Fruit fly (Drosophila melanogaster): Measurements from ENCODE around the gene Six4.

Six4 gene

dm6 chr3L:20817927-20818326 is 25.4 kb upstream of the Six4 start, which contains the start of gene Mst77F (continued):
- TF ChIP-seq H15 (GFP tag; IDR thresholded peaks at IDR 0.05) (no peak), wdn (GFP tag; IDR thresholded peaks at IDR 0.05) (no peak), dmrt99B (tag; optimal IDR thresholded peaks at IDR 0.05) (no peak), CG11247 (GFP tag; IDR thresholded peaks at IDR 0.05) (no peak), CG8281 (tag; optimal IDR thresholded peaks at IDR 0.05) (no peak)

- TF ChIP-seq Pdp1 (GFP tag; optimal IDR thresholded peaks at IDR 0.05) (peak in 1 of 2 experiments; percentile 77), sens (GFP tag) (peak; percentile 30), CG17829 (tag; optimal IDR thresholded peaks at IDR 0.05) (peak; percentile 22), CG10147 (GFP tag; optimal IDR thresholded peaks at IDR 0.05) (no peak), CG34376 (GFP tag; optimal IDR thresholded peaks at IDR 0.05) (peak; percentile 32), dpn (GFP tag; optimal IDR thresholded peaks at IDR 0.05) (peak in 1 of 2 experiments; percentile 2), CG15514 (GFP tag; optimal IDR thresholded peaks at IDR 0.05) (peak; percentile 50), CG2120 (GFP tag; optimal IDR thresholded peaks at IDR 0.05) (peak; percentile 23), CG18011 (GFP tag; optimal IDR thresholded peaks at IDR 0.05) (peak; percentile 1), her (GFP tag; optimal IDR thresholded peaks at IDR 0.05) (peak; percentile 24), CG4617 (GFP tag; optimal IDR thresholded peaks at IDR 0.05; ENCODE audit: borderline replicate concordance) (peak; percentile 75), p53 (GFP tag; optimal IDR thresholded peaks at IDR 0.05) (peak; percentile 0), nmo (GFP tag; optimal IDR thresholded peaks at IDR 0.05) (peak; percentile 3), mam (GFP tag; optimal IDR thresholded peaks at IDR 0.05) (no peak), CG12659 (GFP tag; optimal IDR thresholded peaks at IDR 0.05) (peak; percentile 62), BEAF-32 (GFP tag; optimal IDR thresholded peaks at IDR 0.05) (peak; percentile 84), dati (GFP tag; IDR thresholded peaks at IDR 0.05) (no peak), Stat92E (GFP tag; optimal IDR thresholded peaks at IDR 0.05) (peak in 1 of 3 experiments; percentile 24), fu2 (GFP tag; optimal IDR thresholded peaks at IDR 0.05) (no peak), CG17186 (GFP tag; optimal IDR thresholded peaks at IDR 0.05) (peak; percentile 96), CG10267 (tag; optimal IDR thresholded peaks at IDR 0.05) (peak; percentile 85), Sry-δ (GFP tag; optimal IDR thresholded peaks at IDR 0.05) (peak; percentile 93), CG12942 (GFP tag; optimal IDR thresholded peaks at IDR 0.05) (no peak), cg (GFP tag; optimal IDR thresholded peaks at IDR 0.05) (peak; percentile 35), onecut (GFP tag; IDR thresholded peaks at IDR 0.05) (peak; percentile 97), CG9437 (GFP tag; optimal IDR thresholded peaks at IDR 0.05) (peak; percentile 76), CG17802 (tag; optimal IDR thresholded peaks at IDR 0.05) (no peak), Sin3A (optimal IDR thresholded peaks at IDR 0.05) (peak; percentile 31), CG6683 (GFP tag; optimal IDR thresholded peaks at IDR 0.05) (no peak), HmgZ (tag; optimal IDR thresholded peaks at IDR 0.05) (peak; percentile 57), CTCF (GFP tag; optimal IDR thresholded peaks at IDR 0.05) (peak; percentile 58), CG3995 (GFP tag; optimal IDR thresholded peaks at IDR 0.05) (peak; percentile 49), trem (tag; optimal IDR thresholded peaks at IDR 0.05) (peak; percentile 53), Ets97D (GFP tag; optimal IDR thresholded peaks at IDR 0.05) (peak; percentile 37), CG2116 (GFP tag; optimal IDR thresholded peaks at IDR 0.05) (peak; percentile 94), PHDP (tag; optimal IDR thresholded peaks at IDR 0.05) (no peak), Xbp1 (GFP tag; optimal IDR thresholded peaks at IDR 0.05) (peak; percentile 12), CG9797 (GFP tag; optimal IDR thresholded peaks at IDR 0.05) (peak; percentile 39), pzg (GFP tag; optimal IDR thresholded peaks at IDR 0.05) (peak; percentile 73), gfzf (GFP tag; optimal IDR thresholded peaks at IDR 0.05) (peak; percentile 49), MESR4 (GFP tag; optimal IDR thresholded peaks at IDR 0.05) (peak; percentile 83), odd (GFP tag; optimal IDR thresholded peaks at IDR 0.05) (no peak), CG18476 (GFP tag; optimal IDR thresholded peaks at IDR 0.05) (no peak)
Observed at dm6 chr3L:20815666-20816375, 23.2 kb upstream of the Six4 start, which contains the start of the genes CG3618 and Pka-R1. CG3618 (minus strand) TSS chr3L:20816075. Pka-R1 (plus strand) TSS chr3L:20816118.

Measured in whole organism, embryonic.